Fruit fly (Drosophila melanogaster) whole organism, embryonic: Measurements from ENCODE around the gene Ubc7.

Source experiments
- CG11560 ChIP-seq: fragments of 200-800 bp; sonication (Bioruptor generic); IDR thresholded peaks from 3 replicates; pipeline ENCODE4 v1.3.6; 2022; ENCODE audit warnings: missing biosample characterization, missing genetic modification characterization
- CG12104 ChIP-seq: fragments of 200-800 bp; sonication (Bioruptor generic); optimal IDR thresholded peaks from 3 replicates; lab custom pipeline; 2016; ENCODE audit warnings: missing biosample characterization, missing genetic modification characterization
- CG13296 ChIP-seq: fragments of 200-800 bp; sonication (Bioruptor generic); optimal IDR thresholded peaks from 3 replicates; lab custom pipeline; 2018; ENCODE audit warnings: missing biosample characterization, mild to moderate bottlenecking, missing genetic modification characterization
- CG14965 ChIP-seq: fragments of 200-800 bp; sonication (Bioruptor generic); optimal IDR thresholded peaks from 2 replicates; lab custom pipeline; 2016; ENCODE audit warnings: missing biosample characterization, missing genetic modification characterization, borderline replicate concordance
- CG1529 ChIP-seq: fragments of 200-800 bp; sonication (Bioruptor generic); optimal IDR thresholded peaks from 3 replicates; lab custom pipeline; 2018; ENCODE audit warnings: missing biosample characterization, missing genetic modification characterization
- CG16863 ChIP-seq: fragments of 200-800 bp; sonication (Bioruptor generic); optimal IDR thresholded peaks from 3 replicates; lab custom pipeline; 2016; ENCODE audit warnings: missing biosample characterization, missing genetic modification characterization
- CG18476 ChIP-seq: fragments of 200-800 bp; sonication (Bioruptor generic); optimal IDR thresholded peaks from 2 replicates; lab custom pipeline; 2016; ENCODE audit warnings: missing biosample characterization, mild to moderate bottlenecking, missing genetic modification characterization
- CG34376 ChIP-seq: fragments of 200-800 bp; sonication (Bioruptor generic); optimal IDR thresholded peaks from 2 replicates; lab custom pipeline; 2018; ENCODE audit warnings: missing biosample characterization, mild to moderate bottlenecking, missing genetic modification characterization
- CG42726 ChIP-seq: fragments of 200-800 bp; sonication (Bioruptor generic); IDR thresholded peaks from 2 replicates; pipeline ENCODE4 v1.3.6; 2022; ENCODE audit warnings: missing biosample characterization, missing genetic modification characterization; ENCODE audit not compliant: partially characterized antibody
- CG4360 ChIP-seq: fragments of 200-800 bp; sonication (Bioruptor generic); IDR thresholded peaks from 2 replicates; pipeline ENCODE4 v1.3.6; 2022; ENCODE audit warnings: missing biosample characterization, missing genetic modification characterization
- CG5180 ChIP-seq: fragments of 200-800 bp; sonication (Bioruptor generic); optimal IDR thresholded peaks from 3 replicates; lab custom pipeline; 2017; ENCODE audit warnings: missing biosample characterization, missing genetic modification characterization, mild to moderate bottlenecking, moderate library complexity, missing genetic modification reagents
- CG9215 ChIP-seq: fragments of 200-800 bp; sonication (Bioruptor generic); IDR thresholded peaks from 2 replicates; pipeline ENCODE4 v1.3.6; 2022; ENCODE audit warnings: missing biosample characterization, missing genetic modification characterization
- CHES-1-like ChIP-seq: fragments of 200-800 bp; sonication (Bioruptor generic); optimal IDR thresholded peaks from 2 replicates; lab custom pipeline; 2016; ENCODE audit warnings: missing biosample characterization, missing genetic modification characterization
- D19A ChIP-seq: fragments of 200-800 bp; optimal IDR thresholded peaks from 3 replicates; lab custom pipeline; 2019; ENCODE audit warnings: missing biosample characterization, mild to moderate bottlenecking, missing genetic modification characterization, moderate library complexity
- Dip3 ChIP-seq: fragments of 200-800 bp; sonication (Bioruptor generic); optimal IDR thresholded peaks from 3 replicates; lab custom pipeline; 2016; ENCODE audit warnings: missing biosample characterization, missing genetic modification characterization
- Dp ChIP-seq: fragments of 200-800 bp; sonication (Bioruptor generic); optimal IDR thresholded peaks from 2 replicates; lab custom pipeline; 2018; ENCODE audit warnings: missing biosample characterization, mild to moderate bottlenecking, missing genetic modification characterization, moderate library complexity
- Eip74EF ChIP-seq, 2 experiments: fragments of 200-800 bp in 1 of 2; fragments of >200 bp in 1 of 2; sonication (Bioruptor generic) in 1 of 2; optimal IDR thresholded peaks; 2 replicates each; lab custom pipeline; 2017 to 2019; ENCODE audit warnings: missing biosample characterization in 2 of 2, missing genetic modification characterization in 2 of 2, mild to moderate bottlenecking in 1 of 2, moderate library complexity in 1 of 2
- GATAe ChIP-seq: fragments of 200-800 bp; sonication (Bioruptor generic); conservative IDR thresholded peaks from 2 replicates; pipeline ENCODE4 v1.3.6; 2022; ENCODE audit warnings: missing biosample characterization, missing genetic modification characterization
- Hmr ChIP-seq: fragments of 200-800 bp; sonication (Bioruptor generic); optimal IDR thresholded peaks from 3 replicates; lab custom pipeline; 2017; ENCODE audit warnings: mild to moderate bottlenecking, missing biosample characterization, missing genetic modification reagents, missing genetic modification characterization
- Nf-YC ChIP-seq: fragments of 200-800 bp; optimal IDR thresholded peaks from 3 replicates; lab custom pipeline; 2019; ENCODE audit warnings: missing biosample characterization, mild to moderate bottlenecking, missing genetic modification characterization, moderate library complexity
- Ptx1 ChIP-seq: fragments of 200-800 bp; sonication (Bioruptor generic); IDR thresholded peaks from 2 replicates; pipeline ENCODE4 v1.3.6; 2022; ENCODE audit warnings: missing biosample characterization, missing genetic modification characterization
- Sry-δ ChIP-seq: fragments of 200-800 bp; sonication (Bioruptor generic); optimal IDR thresholded peaks from 2 replicates; lab custom pipeline; 2016; ENCODE audit warnings: missing biosample characterization, missing genetic modification characterization
- Taf1 ChIP-seq: fragments of 200-800 bp; sonication (Bioruptor generic); IDR thresholded peaks from 2 replicates; pipeline ENCODE4 v1.3.6; 2022; ENCODE audit warnings: missing biosample characterization, missing genetic modification characterization
- Tbp ChIP-seq: fragments of >200 bp; optimal IDR thresholded peaks from 2 replicates; lab custom pipeline; 2018; ENCODE audit warnings: missing biosample characterization, missing genetic modification characterization
- amos ChIP-seq: fragments of 200-800 bp; sonication (Bioruptor generic); IDR thresholded peaks from 2 replicates; pipeline ENCODE4 v1.3.6; 2022; ENCODE audit warnings: missing biosample characterization, missing genetic modification characterization; ENCODE audit not compliant: partially characterized antibody
- cg ChIP-seq: fragments of 200-800 bp; sonication (Bioruptor generic); optimal IDR thresholded peaks from 3 replicates; lab custom pipeline; 2019; ENCODE audit warnings: missing biosample characterization, mild to moderate bottlenecking, missing genetic modification characterization, moderate library complexity
- ci ChIP-seq: fragments of 200-800 bp; sonication (Bioruptor generic); IDR thresholded peaks from 3 replicates; pipeline ENCODE4 v1.3.6; 2022; ENCODE audit warnings: missing biosample characterization, missing genetic modification characterization
- da ChIP-seq: fragments of 200-800 bp; sonication (Bioruptor generic); optimal IDR thresholded peaks from 2 replicates; lab custom pipeline; 2016; ENCODE audit warnings: missing biosample characterization, missing genetic modification characterization
- dan ChIP-seq: fragments of 200-800 bp; sonication (Bioruptor generic); IDR thresholded peaks from 2 replicates; pipeline ENCODE4 v1.3.6; 2022; ENCODE audit warnings: missing biosample characterization, missing genetic modification characterization
- dysf ChIP-seq: fragments of 200-800 bp; sonication (Bioruptor generic); IDR thresholded peaks from 3 replicates; pipeline ENCODE4 v1.3.6; 2022; ENCODE audit warnings: missing biosample characterization, missing genetic modification characterization
- exex ChIP-seq: fragments of 200-800 bp; sonication (Bioruptor generic); optimal IDR thresholded peaks from 4 replicates; lab custom pipeline; 2018; ENCODE audit warnings: missing biosample characterization, mild to moderate bottlenecking, missing genetic modification characterization, moderate library complexity
- fd102C ChIP-seq: fragments of 200-800 bp; sonication (Bioruptor generic); optimal IDR thresholded peaks from 2 replicates; lab custom pipeline; 2018; ENCODE audit warnings: missing biosample characterization, mild to moderate bottlenecking, missing genetic modification characterization, moderate library complexity
- gcm2 ChIP-seq: fragments of 200-800 bp; sonication (Bioruptor generic); optimal IDR thresholded peaks from 2 replicates; lab custom pipeline; 2016; ENCODE audit warnings: missing biosample characterization, missing genetic modification characterization
- grn ChIP-seq: fragments of 200-800 bp; sonication (Bioruptor generic); optimal IDR thresholded peaks from 3 replicates; lab custom pipeline; 2017; ENCODE audit warnings: missing biosample characterization, missing genetic modification characterization
- gsb-n ChIP-seq: fragments of 200-800 bp; sonication (Bioruptor generic); optimal IDR thresholded peaks from 3 replicates; lab custom pipeline; 2018; ENCODE audit warnings: missing biosample characterization, mild to moderate bottlenecking, missing genetic modification characterization
- gt ChIP-seq: fragments of 200-800 bp; sonication (Bioruptor generic); IDR thresholded peaks from 2 replicates; pipeline ENCODE4 v1.3.6; 2022; ENCODE audit warnings: missing biosample characterization, missing genetic modification characterization
- klu ChIP-seq: fragments of 200-800 bp; sonication (Bioruptor generic); IDR thresholded peaks from 2 replicates; pipeline ENCODE4 v1.3.6; 2022; ENCODE audit warnings: missing biosample characterization, missing genetic modification characterization
- lola ChIP-seq, 3 experiments: fragments of >200 bp in 2 of 3; fragments of 200-800 bp in 1 of 3; sonication (Bioruptor generic) in 1 of 3; optimal IDR thresholded peaks; 2 replicates each; lab custom pipeline; 2017 to 2019; ENCODE audit warnings: missing biosample characterization in 3 of 3, missing genetic modification characterization in 3 of 3, mild to moderate bottlenecking in 1 of 3, moderate library complexity in 1 of 3
- lov ChIP-seq, 2 experiments: fragments of 200-800 bp in 1 of 2; fragments of >200 bp in 1 of 2; sonication (Bioruptor generic) in 1 of 2; IDR thresholded peaks in 1 of 2; optimal IDR thresholded peaks in 1 of 2; 2 replicates in 1 of 2; 3 replicates in 1 of 2; pipeline versions ENCODE4 v1.3.6 to Lab custom; 2017 to 2022; ENCODE audit warnings: missing biosample characterization in 1 of 2, missing genetic modification characterization in 1 of 2
- nau ChIP-seq: fragments of 200-800 bp; sonication (Bioruptor generic); optimal IDR thresholded peaks from 3 replicates; lab custom pipeline; 2017; ENCODE audit warnings: missing biosample characterization, mild to moderate bottlenecking, missing genetic modification characterization, missing genetic modification reagents
- row ChIP-seq: fragments of 200-800 bp; sonication (Bioruptor generic); IDR thresholded peaks from 3 replicates; pipeline ENCODE4 v1.3.6; 2022; ENCODE audit warnings: missing biosample characterization, missing genetic modification characterization
- sima ChIP-seq: fragments of 200-800 bp; sonication (Bioruptor generic); optimal IDR thresholded peaks from 2 replicates; lab custom pipeline; 2016; ENCODE audit warnings: missing biosample characterization, missing genetic modification characterization
- trh ChIP-seq: fragments of 200-800 bp; sonication (Bioruptor generic); optimal IDR thresholded peaks from 2 replicates; lab custom pipeline; 2016; ENCODE audit warnings: missing biosample characterization, missing genetic modification characterization
- twi ChIP-seq: fragments of 200-800 bp; optimal IDR thresholded peaks from 2 replicates; lab custom pipeline; 2019; ENCODE audit warnings: missing biosample characterization, mild to moderate bottlenecking, missing genetic modification characterization, moderate library complexity
- vvl ChIP-seq: fragments of 200-800 bp; sonication (Bioruptor generic); IDR thresholded peaks from 2 replicates; pipeline ENCODE4 v1.3.6; 2022; ENCODE audit warnings: missing biosample characterization, missing genetic modification characterization

Gene Ubc7

DNA sequence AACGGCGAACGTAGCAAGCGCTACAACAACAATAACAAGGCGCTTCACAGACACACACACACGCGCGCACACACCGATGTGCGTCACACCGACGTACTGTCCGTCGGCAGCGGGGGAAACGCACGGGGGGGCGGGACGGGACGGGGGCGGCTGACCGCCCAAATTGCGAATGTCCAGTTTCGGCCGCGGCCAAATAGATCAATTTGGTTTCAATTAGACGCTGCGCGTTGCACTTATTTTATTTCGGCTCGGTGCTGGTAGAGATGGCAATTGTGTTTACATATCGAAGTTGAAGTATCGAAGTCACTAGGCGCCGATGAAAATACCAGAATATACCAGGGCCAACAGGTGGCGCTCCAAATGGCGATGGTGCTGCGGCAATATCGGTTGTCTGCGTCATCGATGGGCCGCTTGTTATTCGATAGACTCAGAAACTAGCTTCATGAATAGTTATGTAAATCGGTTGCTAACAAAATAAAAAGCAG lies 43.7 kb downstream of the Ubc7 start, which contains the start of gene Rok (continued):
- TF ChIP-seq CG34376 (GFP tag; lab: Kevin White, UChicago) (no peak), dan (GFP tag; lab: Robert Waterston, UW) (no peak), CG11560 (tag; lab: Robert Waterston, UW) (peak; percentile 96; the same call in 2 of the 3 replicates), row (GFP tag; lab: Robert Waterston, UW) (peak; percentile 37; the same call in 2 of the 3 replicates), cg (GFP tag; lab: Kevin White, UChicago) (peak; percentile 99), ci (GFP tag; lab: Robert Waterston, UW) (peak; percentile 11; the same call in 1 of the 3 replicates), Dp (GFP tag; lab: Kevin White, UChicago) (peak; percentile 35), CG42726 (GFP tag; lab: Robert Waterston, UW) (peak; percentile 91), Dip3 (GFP tag; lab: Kevin White, UChicago) (no peak), exex (tag; lab: Kevin White, UChicago) (no peak)

- TF ChIP-seq CG1529 (GFP tag; lab: Kevin White, UChicago): peak; percentile 81
- TF ChIP-seq CG5180 (GFP tag; lab: Kevin White, UChicago): peak; percentile 73
- no peak for TF ChIP-seq sima (GFP tag; lab: Kevin White, UChicago)
- peak; percentile 88 for TF ChIP-seq Hmr (GFP tag; lab: Kevin White, UChicago)
- peak; percentile 33; the same call in 1 of the 2 replicates for TF ChIP-seq CG4360 (GFP tag; lab: Robert Waterston, UW)
- TF ChIP-seq gsb-n (tag; lab: Kevin White, UChicago): peak; percentile 63
- TF ChIP-seq CG14965 (GFP tag; lab: Kevin White, UChicago): no peak
- peak; percentile 66 for TF ChIP-seq Nf-YC
- no peak for TF ChIP-seq Tbp
- TF ChIP-seq Eip74EF (GFP tag; optimal IDR thresholded peaks at IDR 0.05; lab: Kevin White, UChicago): peak in 1 of 2 experiments; percentile 76
- peak in 1 of 3 experiments; percentile 35 for TF ChIP-seq lola (GFP tag; optimal IDR thresholded peaks at IDR 0.05; lab: Kevin White, UChicago)
- peak; percentile 90 for TF ChIP-seq CG13296 (GFP tag; lab: Kevin White, UChicago)
- TF ChIP-seq CG12104 (GFP tag; lab: Kevin White, UChicago): peak; percentile 84
- peak; percentile 67 for TF ChIP-seq dysf (GFP tag; lab: Robert Waterston, UW)
- peak; percentile 85 for TF ChIP-seq nau (GFP tag; lab: Kevin White, UChicago)
- no peak; the same call in 1 of the 2 replicates for TF ChIP-seq GATAe (GFP tag; lab: Robert Waterston, UW)
- 0 out of 2 replicates have a peak, but pooled peaks have one; percentile 33 for TF ChIP-seq klu
- TF ChIP-seq Ptx1 (GFP tag; lab: Robert Waterston, UW): peak; percentile 58
- no peak for TF ChIP-seq da (GFP tag; lab: Kevin White, UChicago)
- peak; percentile 14 for TF ChIP-seq CG18476 (GFP tag; lab: Kevin White, UChicago)
- TF ChIP-seq fd102C (GFP tag; lab: Kevin White, UChicago): peak; percentile 53
- no peak for TF ChIP-seq trh
- TF ChIP-seq CHES-1-like (GFP tag; lab: Kevin White, UChicago): no peak
- peak; percentile 37 for TF ChIP-seq grn (GFP tag; lab: Kevin White, UChicago)
- no peak for TF ChIP-seq lov (optimal IDR thresholded peaks at IDR 0.05; lab: Kevin White, UChicago)
- peak; percentile 94 for TF ChIP-seq lov (GFP tag; IDR thresholded peaks at IDR 0.05; lab: Robert Waterston, UW)
- TF ChIP-seq CG16863 (GFP tag; lab: Kevin White, UChicago): peak; percentile 30
- peak; percentile 79 for TF ChIP-seq vvl
- peak; percentile 72 for TF ChIP-seq Sry-δ (GFP tag; lab: Kevin White, UChicago)
- TF ChIP-seq amos: peak; percentile 3; the same call in 1 of the 2 replicates
- TF ChIP-seq twi (tag; lab: Kevin White, UChicago): peak; percentile 38
- TF ChIP-seq gcm2 (GFP tag; lab: Kevin White, UChicago): peak; percentile 36
- no peak for TF ChIP-seq CG9215 (GFP tag; lab: Robert Waterston, UW)
- 0 out of 2 replicates have a peak, but pooled peaks have one; percentile 18 for TF ChIP-seq gt
- peak; percentile 21; the same call in 1 of the 2 replicates for TF ChIP-seq Taf1
- TF ChIP-seq row (GFP tag; lab: Robert Waterston, UW): peak; percentile 24; the same call in 1 of the 3 replicates
- TF ChIP-seq D19A (tag; lab: Kevin White, UChicago): peak; percentile 48
Observed at dm6 chrX:16637594-16638485, 44.4 kb downstream of the Ubc7 start, which contains the start of gene RpS19a. Gene RpS19a (plus strand): TSS chrX:16637894.
